Fruit fly (Drosophila melanogaster): ENCODE results near the gene Yp3.
A peak's percentile ranks its signal among the peaks of the same experiment; 100 is the strongest.

The Yp3 gene

DNA sequence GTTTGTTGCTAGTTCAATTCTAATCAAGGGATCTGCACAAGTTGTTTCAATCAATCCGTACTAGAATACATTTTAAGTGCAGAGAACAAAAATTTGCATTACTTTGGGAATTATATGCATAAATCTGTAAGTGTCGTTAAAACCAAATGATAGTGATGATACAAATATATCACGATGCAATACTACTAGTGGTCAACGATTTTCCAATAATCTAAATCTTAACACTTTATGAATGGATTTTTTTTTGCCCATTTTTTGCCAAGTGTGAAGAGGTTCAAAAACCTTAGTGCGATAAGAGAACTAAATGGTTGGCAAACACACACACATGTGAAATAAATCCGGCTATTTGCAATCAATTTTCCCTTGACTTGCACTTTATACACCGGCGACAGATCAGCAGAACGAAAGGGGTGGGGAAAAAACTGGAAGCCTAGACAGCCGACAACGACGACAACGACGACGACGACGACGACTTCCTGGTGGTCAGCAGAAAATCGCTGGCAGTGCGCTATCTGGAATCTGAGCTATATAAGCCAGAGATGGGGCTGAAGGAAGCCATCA lies at the start of gene Yp3:
Gene Yp3 (plus strand): TSS at position 558 of the 561 bp plus-strand sequence.
- TF ChIP-seq bab1 (GFP tag; optimal IDR thresholded peaks at IDR 0.05) (peak; percentile 15), CG33017 (tag; optimal IDR thresholded peaks at IDR 0.05) (no peak), ovo (GFP tag; optimal IDR thresholded peaks at IDR 0.05) (no peak), Crg-1 (GFP tag; optimal IDR thresholded peaks at IDR 0.05) (no peak), kay (GFP tag; ENCODE audit: borderline replicate concordance) (peak; percentile 23), tj (GFP tag; optimal IDR thresholded peaks at IDR 0.05) (peak; percentile 100), toe (GFP tag; optimal IDR thresholded peaks at IDR 0.05) (no peak), CG11617 (GFP tag; optimal IDR thresholded peaks at IDR 0.05) (peak; percentile 29), CG5204 (GFP tag; optimal IDR thresholded peaks at IDR 0.05) (no peak), Mnt (GFP tag; optimal IDR thresholded peaks at IDR 0.05) (peak; percentile 22), cic (GFP tag; optimal IDR thresholded peaks at IDR 0.05) (peak; percentile 34), pad (GFP tag; optimal IDR thresholded peaks at IDR 0.05) (peak; percentile 59), CG14711 (tag; optimal IDR thresholded peaks at IDR 0.05) (peak; percentile 80), Clk (GFP tag; optimal IDR thresholded peaks at IDR 0.05) (no peak), cnc (optimal IDR thresholded peaks at IDR 0.05) (no peak), Hr96 (GFP tag; optimal IDR thresholded peaks at IDR 0.05) (no peak), CG12768 (GFP tag; optimal IDR thresholded peaks at IDR 0.05) (no peak), CG7045 (GFP tag; optimal IDR thresholded peaks at IDR 0.05) (no peak), CG1620 (GFP tag; optimal IDR thresholded peaks at IDR 0.05) (no peak), CG7101 (tag; optimal IDR thresholded peaks at IDR 0.05) (peak; percentile 81)

- TF ChIP-seq CG7045 (GFP tag; optimal IDR thresholded peaks at IDR 0.05) = no peak
- TF ChIP-seq CG1620 (GFP tag; optimal IDR thresholded peaks at IDR 0.05) = peak; percentile 15
- peak; percentile 89 for TF ChIP-seq Mnt (GFP tag; optimal IDR thresholded peaks at IDR 0.05)
- TF ChIP-seq pad (GFP tag; optimal IDR thresholded peaks at IDR 0.05) = no peak
- TF ChIP-seq CG11617 (GFP tag; optimal IDR thresholded peaks at IDR 0.05) = peak; percentile 25
- peak; percentile 28 for TF ChIP-seq CG14711 (tag; optimal IDR thresholded peaks at IDR 0.05)
These were observed 41.4 kb upstream of the Yp3 start, which contains the start of gene Nadsyn for dm6 chrX:13717982-13718402. TSS of gene Nadsyn (minus strand) at chrX:13718285.

- peak; percentile 58 for TF ChIP-seq bab1 (GFP tag; optimal IDR thresholded peaks at IDR 0.05)
- TF ChIP-seq CG7101 (tag; optimal IDR thresholded peaks at IDR 0.05) = peak; percentile 21
- no peak for TF ChIP-seq CG12768 (GFP tag; optimal IDR thresholded peaks at IDR 0.05)
- TF ChIP-seq tj (GFP tag; optimal IDR thresholded peaks at IDR 0.05) = peak; percentile 12
These were observed 37.4 kb upstream of the Yp3 start, which contains the start of the genes Mrgn1 and mus101 for dm6 chrX:13721934-13722333. TSS of gene Mrgn1 (minus strand) at chrX:13721977. TSS of gene mus101 (plus strand) at chrX:13722246.

DNA sequence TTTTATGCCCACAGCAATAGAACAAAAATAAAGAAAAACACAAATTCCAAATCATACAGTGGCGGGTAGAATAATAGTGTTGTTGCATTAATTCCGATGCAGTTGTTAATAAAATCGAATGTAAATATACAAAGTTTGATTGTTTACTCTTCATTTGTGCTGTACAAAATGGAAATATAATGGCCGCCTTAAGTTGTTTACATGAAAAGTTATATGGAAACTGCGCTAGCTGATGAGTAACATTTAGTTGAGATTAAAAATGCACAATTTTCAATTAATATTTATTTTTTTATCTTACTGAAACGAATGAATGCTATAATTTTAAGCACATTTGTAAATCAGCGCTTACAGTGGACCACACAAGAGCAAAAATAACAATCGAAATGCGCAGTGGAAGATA lies 24.5 kb upstream of the Yp3 start:
- TF ChIP-seq cic (GFP tag; optimal IDR thresholded peaks at IDR 0.05) (no peak), pad (GFP tag; optimal IDR thresholded peaks at IDR 0.05) (peak; percentile 29), bab1 (GFP tag; optimal IDR thresholded peaks at IDR 0.05) (peak; percentile 76), CG14711 (tag; optimal IDR thresholded peaks at IDR 0.05) (peak; percentile 76), Hr96 (GFP tag; optimal IDR thresholded peaks at IDR 0.05) (no peak), ovo (GFP tag; optimal IDR thresholded peaks at IDR 0.05) (no peak), CG12768 (GFP tag; optimal IDR thresholded peaks at IDR 0.05) (peak; percentile 60), CG7101 (tag; optimal IDR thresholded peaks at IDR 0.05) (peak; percentile 80), CG1620 (GFP tag; optimal IDR thresholded peaks at IDR 0.05) (no peak), CG11617 (GFP tag; optimal IDR thresholded peaks at IDR 0.05) (peak; percentile 49), CG5204 (GFP tag; optimal IDR thresholded peaks at IDR 0.05) (no peak), CG7045 (GFP tag; optimal IDR thresholded peaks at IDR 0.05) (peak; percentile 20), CG33017 (tag; optimal IDR thresholded peaks at IDR 0.05) (peak; percentile 82), toe (GFP tag; optimal IDR thresholded peaks at IDR 0.05) (no peak), cnc (optimal IDR thresholded peaks at IDR 0.05) (no peak)

- TF ChIP-seq ovo (GFP tag; optimal IDR thresholded peaks at IDR 0.05) (peak; percentile 73), CG5204 (GFP tag; optimal IDR thresholded peaks at IDR 0.05) (no peak), tj (GFP tag; optimal IDR thresholded peaks at IDR 0.05) (peak; percentile 70), kay (GFP tag; ENCODE audit: borderline replicate concordance) (peak; percentile 84), CG11617 (GFP tag; optimal IDR thresholded peaks at IDR 0.05) (peak; percentile 9)
These were observed 23.8 kb upstream of the Yp3 start for dm6 chrX:13735322-13736173.

DNA sequence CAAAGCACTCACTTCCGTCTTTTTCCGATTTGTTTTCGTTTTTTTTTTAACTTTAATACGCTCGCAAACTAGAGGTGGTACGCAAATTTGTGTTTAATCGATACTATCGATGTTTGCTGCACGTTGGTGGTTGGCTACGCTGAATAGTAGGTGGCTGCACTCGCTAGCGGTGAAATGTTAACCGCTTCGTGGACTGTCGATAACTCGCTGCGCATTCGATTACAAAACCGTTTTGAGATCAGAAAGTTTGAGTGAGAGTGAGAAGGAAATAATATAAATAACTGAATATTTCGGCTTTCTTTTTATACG lies 23.2 kb upstream of the Yp3 start, which contains the start of gene g:
Gene g (minus strand): TSS at position 105 of the 309 bp plus-strand sequence.
- no peak for TF ChIP-seq Hr96 (GFP tag; optimal IDR thresholded peaks at IDR 0.05)
- no peak for TF ChIP-seq cic (GFP tag; optimal IDR thresholded peaks at IDR 0.05)
- TF ChIP-seq CG7101 (tag; optimal IDR thresholded peaks at IDR 0.05) = no peak
- peak; percentile 18 for TF ChIP-seq bab1 (GFP tag; optimal IDR thresholded peaks at IDR 0.05)
- no peak for TF ChIP-seq kay (GFP tag; ENCODE audit: borderline replicate concordance)
- TF ChIP-seq CG14711 (tag; optimal IDR thresholded peaks at IDR 0.05) = peak; percentile 1
- TF ChIP-seq CG11617 (GFP tag; optimal IDR thresholded peaks at IDR 0.05) = peak; percentile 40
- no peak for TF ChIP-seq pad (GFP tag; optimal IDR thresholded peaks at IDR 0.05)
- no peak for TF ChIP-seq CG7045 (GFP tag; optimal IDR thresholded peaks at IDR 0.05)
- peak; percentile 29 for TF ChIP-seq ovo (GFP tag; optimal IDR thresholded peaks at IDR 0.05)
- TF ChIP-seq CG12768 (GFP tag; optimal IDR thresholded peaks at IDR 0.05) = no peak
- TF ChIP-seq CG33017 (tag; optimal IDR thresholded peaks at IDR 0.05) = no peak
- no peak for TF ChIP-seq Clk (GFP tag; optimal IDR thresholded peaks at IDR 0.05)
- TF ChIP-seq Mnt (GFP tag; optimal IDR thresholded peaks at IDR 0.05) = peak; percentile 38
- no peak for TF ChIP-seq Crg-1 (GFP tag; optimal IDR thresholded peaks at IDR 0.05)
- no peak for TF ChIP-seq CG1620 (GFP tag; optimal IDR thresholded peaks at IDR 0.05)
- TF ChIP-seq CG5204 (GFP tag; optimal IDR thresholded peaks at IDR 0.05) = no peak
- no peak for TF ChIP-seq toe (GFP tag; optimal IDR thresholded peaks at IDR 0.05)
- TF ChIP-seq tj (GFP tag; optimal IDR thresholded peaks at IDR 0.05) = no peak
- no peak for TF ChIP-seq cnc (optimal IDR thresholded peaks at IDR 0.05)
